Fruit fly (Drosophila melanogaster) whole organism, wandering third instar larva: ENCODE results near the gene Edg78E.

ENCODE experiments used
- Abd-B ChIP-seq: fragments of >200 bp; optimal IDR thresholded peaks from 2 replicates; lab custom pipeline; 2017; ENCODE audit warnings: missing biosample characterization, missing genetic modification characterization
- CG32264 ChIP-seq: fragments of 200-800 bp; sonication (Bioruptor generic); optimal IDR thresholded peaks from 2 replicates; lab custom pipeline; 2016; ENCODE audit warnings: missing biosample characterization, missing genetic modification characterization
- CG9705 ChIP-seq: fragments of 200-800 bp; sonication (Bioruptor generic); optimal IDR thresholded peaks from 2 replicates; lab custom pipeline; 2018; ENCODE audit warnings: missing biosample characterization, mild to moderate bottlenecking, missing genetic modification characterization
- CrebA ChIP-seq: fragments of 200-800 bp; sonication (Bioruptor generic); optimal IDR thresholded peaks from 2 replicates; lab custom pipeline; 2016; ENCODE audit warnings: missing biosample characterization, mild to moderate bottlenecking, missing genetic modification characterization, borderline replicate concordance
- Dfd ChIP-seq: fragments of >200 bp; optimal IDR thresholded peaks from 2 replicates; lab custom pipeline; 2017; ENCODE audit warnings: missing biosample characterization, missing genetic modification characterization
- Dif ChIP-seq: fragments of 200-275, 200-300 bp; sonication (Bioruptor generic); optimal IDR thresholded peaks from 2 replicates; lab custom pipeline; 2018; ENCODE audit warnings: missing biosample characterization, missing genetic modification characterization; ENCODE audit not compliant: partially characterized antibody
- GATAd ChIP-seq: sonication (Bioruptor generic); optimal IDR thresholded peaks from 2 replicates; lab custom pipeline; 2016; ENCODE audit warnings: missing biosample characterization, missing genetic modification characterization
- HLH106 ChIP-seq: fragments of 200-800 bp; optimal IDR thresholded peaks from 3 replicates; lab custom pipeline; 2019; ENCODE audit warnings: missing biosample characterization, mild to moderate bottlenecking, missing genetic modification characterization, moderate library complexity
- Hnf4 ChIP-seq: fragments of 200-800 bp; sonication (Bioruptor generic); optimal IDR thresholded peaks from 2 replicates; lab custom pipeline; 2016; ENCODE audit warnings: missing biosample characterization, mild to moderate bottlenecking, missing genetic modification characterization
- Hr78 ChIP-seq: fragments of >200 bp; optimal IDR thresholded peaks from 2 replicates; lab custom pipeline; 2017; ENCODE audit warnings: missing biosample characterization, missing genetic modification characterization
- Hr83 ChIP-seq: fragments of 200-300 bp; sonication (Bioruptor generic); optimal IDR thresholded peaks from 2 replicates; lab custom pipeline; 2016; ENCODE audit warnings: missing biosample characterization, mild to moderate bottlenecking, missing genetic modification characterization, moderate library complexity; ENCODE audit not compliant: poor library complexity, severe bottlenecking
- Jra ChIP-seq: sonication (Bioruptor generic); optimal IDR thresholded peaks from 2 replicates; lab custom pipeline; 2016; ENCODE audit warnings: missing biosample characterization, missing genetic modification characterization
- Mio ChIP-seq: sonication (Bioruptor generic); optimal IDR thresholded peaks from 2 replicates; lab custom pipeline; 2016; ENCODE audit warnings: missing biosample characterization, missing genetic modification characterization
- Myc ChIP-seq: fragments of >200 bp; optimal IDR thresholded peaks from 2 replicates; lab custom pipeline; 2017
- N ChIP-seq: fragments of >200 bp; optimal IDR thresholded peaks from 2 replicates; lab custom pipeline; 2018; ENCODE audit warnings: missing biosample characterization, missing external identifiers, missing genetic modification characterization
- OdsH ChIP-seq: fragments of 200-800 bp; sonication (Bioruptor generic); optimal IDR thresholded peaks from 2 replicates; lab custom pipeline; 2016; ENCODE audit warnings: missing biosample characterization, mild to moderate bottlenecking, missing genetic modification characterization
- Rel ChIP-seq, 2 experiments: fragments of 200-800 bp; sonication (Bioruptor generic) in 1 of 2; optimal IDR thresholded peaks; 2 replicates in 1 of 2; 3 replicates in 1 of 2; lab custom pipeline; 2016 to 2019; ENCODE audit warnings: mild to moderate bottlenecking in 2 of 2, missing biosample characterization in 2 of 2, missing genetic modification characterization in 2 of 2, moderate library complexity in 1 of 2
- Sp1 ChIP-seq: fragments of 200-800 bp; sonication (Bioruptor generic); optimal IDR thresholded peaks from 3 replicates; lab custom pipeline; 2019; ENCODE audit warnings: missing biosample characterization, mild to moderate bottlenecking, missing genetic modification characterization, moderate library complexity
- Vsx2 ChIP-seq: fragments of 200-300, 225-300 bp; sonication (Bioruptor generic); optimal IDR thresholded peaks from 2 replicates; lab custom pipeline; 2018; ENCODE audit warnings: missing biosample characterization, missing genetic modification characterization; ENCODE audit not compliant: partially characterized antibody
- br ChIP-seq: fragments of 200-800 bp; sonication (Bioruptor generic); optimal IDR thresholded peaks from 2 replicates; lab custom pipeline; 2016; ENCODE audit warnings: missing biosample characterization, missing genetic modification characterization
- brk ChIP-seq: fragments of 200-800 bp; sonication (Bioruptor generic); optimal IDR thresholded peaks from 2 replicates; lab custom pipeline; 2016; ENCODE audit warnings: missing biosample characterization, mild to moderate bottlenecking, missing genetic modification characterization
- dl ChIP-seq, 2 experiments: fragments of 175-275, 200-275 bp in 1 of 2; fragments of 200-275 bp in 1 of 2; sonication (Bioruptor generic); optimal IDR thresholded peaks; lab custom pipeline; 2018; ENCODE audit warnings: mild to moderate bottlenecking in 2 of 2, missing biosample characterization in 2 of 2, missing genetic modification characterization in 2 of 2, moderate library complexity in 2 of 2; ENCODE audit not compliant: partially characterized antibody in 2 of 2, insufficient read depth in 1 of 2
- dmrt93B ChIP-seq: fragments of 200-800 bp; sonication (Bioruptor generic); optimal IDR thresholded peaks from 2 replicates; lab custom pipeline; 2018; ENCODE audit warnings: missing biosample characterization, mild to moderate bottlenecking, missing genetic modification characterization
- dsf ChIP-seq: sonication (Bioruptor generic); optimal IDR thresholded peaks from 2 replicates; lab custom pipeline; 2016; ENCODE audit warnings: missing biosample characterization, missing genetic modification characterization, borderline replicate concordance
- ey ChIP-seq: fragments of 200-800 bp; sonication (Bioruptor generic); optimal IDR thresholded peaks from 2 replicates; lab custom pipeline; 2016; ENCODE audit warnings: missing biosample characterization, missing genetic modification characterization
- foxo ChIP-seq, 2 experiments: fragments of 200-800 bp; sonication (Bioruptor generic); optimal IDR thresholded peaks; 2 replicates in 1 of 2; 3 replicates in 1 of 2; lab custom pipeline; 2016 to 2017; ENCODE audit warnings: missing biosample characterization in 2 of 2, missing genetic modification characterization in 2 of 2
- fru ChIP-seq: fragments of 200-800 bp; sonication (Bioruptor generic); optimal IDR thresholded peaks from 3 replicates; lab custom pipeline; 2016; ENCODE audit warnings: missing biosample characterization, mild to moderate bottlenecking, missing genetic modification characterization
- h ChIP-seq: fragments of 200-800 bp; sonication (Bioruptor generic); optimal IDR thresholded peaks from 3 replicates; lab custom pipeline; 2016; ENCODE audit warnings: missing biosample characterization, mild to moderate bottlenecking, missing genetic modification characterization
- jim ChIP-seq: fragments of 175-275, 200-325 bp; sonication (Bioruptor generic); optimal IDR thresholded peaks from 2 replicates; lab custom pipeline; 2016; ENCODE audit warnings: missing biosample characterization, mild to moderate bottlenecking, missing genetic modification characterization
- lola ChIP-seq: fragments of >200 bp; optimal IDR thresholded peaks from 2 replicates; lab custom pipeline; 2017; ENCODE audit warnings: missing biosample characterization, missing genetic modification characterization
- pan ChIP-seq: fragments of >200 bp; optimal IDR thresholded peaks from 2 replicates; lab custom pipeline; 2017
- psq ChIP-seq: fragments of 200-800 bp; sonication (Bioruptor generic); optimal IDR thresholded peaks from 3 replicates; lab custom pipeline; 2017; ENCODE audit warnings: missing biosample characterization, mild to moderate bottlenecking, missing genetic modification characterization, moderate library complexity
- rgr ChIP-seq: fragments of 200-800 bp; sonication (Bioruptor generic); optimal IDR thresholded peaks from 3 replicates; lab custom pipeline; 2016; ENCODE audit warnings: missing biosample characterization, mild to moderate bottlenecking, missing genetic modification characterization
- sage ChIP-seq: fragments of 200-800 bp; sonication (Bioruptor generic); optimal IDR thresholded peaks from 2 replicates; lab custom pipeline; 2016; ENCODE audit warnings: missing biosample characterization, mild to moderate bottlenecking, missing genetic modification characterization
- sv ChIP-seq: fragments of 200-800 bp; sonication (Bioruptor generic); optimal IDR thresholded peaks from 3 replicates; lab custom pipeline; 2016; ENCODE audit warnings: missing biosample characterization, missing genetic modification characterization
- tai ChIP-seq: sonication (Bioruptor generic); optimal IDR thresholded peaks from 2 replicates; lab custom pipeline; 2016; ENCODE audit warnings: missing biosample characterization, missing genetic modification characterization
- usp ChIP-seq: fragments of >200 bp; optimal IDR thresholded peaks from 2 replicates; lab custom pipeline; 2017; ENCODE audit warnings: missing biosample characterization, missing genetic modification characterization
- woc ChIP-seq: sonication (Bioruptor generic); optimal IDR thresholded peaks from 2 replicates; lab custom pipeline; 2016; ENCODE audit warnings: missing biosample characterization, mild to moderate bottlenecking, missing genetic modification characterization

Gene Edg78E

DNA sequence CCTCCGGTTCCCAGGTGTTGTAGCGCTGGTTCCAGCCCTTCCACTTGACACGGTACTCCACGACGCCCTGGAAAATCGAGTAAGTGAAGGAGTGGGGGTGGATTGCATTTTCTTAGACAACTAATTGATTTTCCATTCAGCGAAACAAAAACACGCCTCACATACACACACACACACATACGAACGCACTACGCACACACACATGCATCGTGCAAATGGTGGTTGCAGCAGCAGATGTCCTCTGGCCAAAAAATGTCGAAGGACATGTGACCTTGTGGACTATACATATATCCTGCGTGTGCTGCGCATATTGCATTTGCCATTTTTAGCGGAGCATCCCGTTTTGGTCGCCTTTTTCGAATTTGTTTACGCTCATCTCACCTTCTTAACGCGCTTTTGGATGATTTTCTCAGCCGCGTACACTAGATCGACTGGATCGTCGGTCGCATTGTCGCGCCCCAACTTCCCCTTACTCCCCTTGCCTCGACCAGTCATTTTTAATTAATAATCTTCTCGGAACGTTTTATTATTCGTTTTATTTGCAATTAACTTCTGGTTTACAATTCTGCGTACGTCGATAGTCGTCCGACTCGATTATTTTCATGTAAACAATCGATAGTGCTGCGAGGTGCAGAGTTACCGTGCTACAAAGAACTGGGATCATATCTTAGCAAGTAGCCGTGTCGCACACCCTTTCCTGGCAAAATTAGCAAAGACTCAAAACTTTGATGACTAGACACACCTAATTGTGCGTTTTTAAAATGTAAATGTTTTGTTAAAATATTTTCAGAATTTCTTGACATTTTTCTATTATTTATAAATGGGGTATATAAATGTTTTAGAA lies 20.0 kb upstream of the Edg78E start, which contains the start of gene Pc:
Gene Pc, minus strand, starts transcription at position 605 of the 844 bp plus-strand sequence.
- TF ChIP-seq CG32264 (GFP tag; lab: Kevin White, UChicago) (no peak), Vsx2 (GFP tag; lab: Kevin White, UChicago) (peak; percentile 44), lola (no peak), h (peak; percentile 20), Dif (GFP tag; lab: Kevin White, UChicago) (no peak), N (GFP tag; lab: Kevin White, UChicago) (peak; percentile 37), Hr83 (GFP tag; lab: Kevin White, UChicago) (peak; percentile 38), Myc (peak; percentile 6), Rel (GFP tag; optimal IDR thresholded peaks at IDR 0.05; lab: Kevin White, UChicago) (no peak), Rel (tag; optimal IDR thresholded peaks at IDR 0.05; lab: Kevin White, UChicago) (no peak), psq (no peak), Hr78 (GFP tag; lab: Kevin White, UChicago) (no peak), HLH106 (peak; percentile 22), Jra (GFP tag; lab: Kevin White, UChicago) (no peak), dsf (GFP tag; lab: Kevin White, UChicago) (no peak), br (GFP tag; lab: Kevin White, UChicago) (no peak), Abd-B (GFP tag; lab: Kevin White, UChicago) (no peak), Hnf4 (GFP tag; lab: Kevin White, UChicago) (no peak), CrebA (no peak)

DNA sequence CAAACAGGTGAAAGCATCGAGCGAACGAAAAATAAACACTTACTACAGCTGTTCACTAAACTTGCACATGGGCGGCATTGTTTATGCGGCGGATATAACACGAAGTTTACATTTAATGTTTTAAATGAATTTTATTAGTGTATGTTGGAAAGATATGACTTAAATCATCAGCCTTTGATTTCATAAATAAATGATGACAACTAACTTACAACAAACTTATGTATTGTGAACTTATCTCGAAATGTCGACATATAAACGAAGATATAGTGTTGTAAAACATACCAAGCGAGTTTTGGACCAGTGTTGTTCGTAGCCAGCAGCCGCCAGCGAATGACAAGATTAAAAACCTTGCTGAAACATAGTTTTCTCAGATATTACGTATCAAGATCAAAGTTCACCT lies 6.8 kb upstream of the Edg78E start, which contains the start of the genes CG11309 and CG7632:
Gene CG11309, minus strand, starts transcription at position 259 of the 400 bp plus-strand sequence.
Gene CG7632, plus strand, starts transcription at position 298 of the 400 bp plus-strand sequence.
- TF ChIP-seq CrebA (peak; percentile 97), brk (GFP tag; lab: Kevin White, UChicago) (peak; percentile 99), usp (GFP tag; lab: Kevin White, UChicago) (no peak), dmrt93B (GFP tag; lab: Kevin White, UChicago) (peak; percentile 98), Dif (GFP tag; lab: Kevin White, UChicago) (no peak), fru (GFP tag; lab: Kevin White, UChicago) (peak; percentile 99), h (peak; percentile 100), Mio (GFP tag; lab: Kevin White, UChicago) (peak; percentile 94), lola (no peak), Myc (peak; percentile 41), dl (GFP tag; optimal IDR thresholded peaks at IDR 0.05; lab: Kevin White, UChicago; ENCODE audit: insufficient read depth in 1 of 2, partially characterized antibody in 2 of 2) (no peak), dsf (GFP tag; lab: Kevin White, UChicago) (peak; percentile 97), Jra (GFP tag; lab: Kevin White, UChicago) (peak; percentile 98), Hr83 (GFP tag; lab: Kevin White, UChicago) (peak; percentile 98), Hnf4 (GFP tag; lab: Kevin White, UChicago) (peak; percentile 99), CG32264 (GFP tag; lab: Kevin White, UChicago) (peak; percentile 98), sv (peak; percentile 98), tai (GFP tag; lab: Kevin White, UChicago) (peak; percentile 98), OdsH (GFP tag; lab: Kevin White, UChicago) (peak; percentile 100), Dfd (GFP tag; lab: Kevin White, UChicago) (peak; percentile 52), GATAd (GFP tag; lab: Kevin White, UChicago) (peak; percentile 97), foxo (GFP tag; optimal IDR thresholded peaks at IDR 0.05; lab: Kevin White, UChicago) (peak; percentile 98 to 100), CG9705 (GFP tag; lab: Kevin White, UChicago) (peak; percentile 100), Hr78 (GFP tag; lab: Kevin White, UChicago) (no peak), rgr (GFP tag; lab: Kevin White, UChicago) (peak; percentile 100), Sp1 (GFP tag; lab: Kevin White, UChicago) (peak; percentile 100), Abd-B (GFP tag; lab: Kevin White, UChicago) (no peak), pan (lab: Kevin White, UChicago) (no peak), Vsx2 (GFP tag; lab: Kevin White, UChicago) (no peak), N (GFP tag; lab: Kevin White, UChicago) (no peak), ey (GFP tag; lab: Kevin White, UChicago) (peak; percentile 99), Rel (GFP tag; optimal IDR thresholded peaks at IDR 0.05; lab: Kevin White, UChicago) (peak; percentile 99), Rel (tag; optimal IDR thresholded peaks at IDR 0.05; lab: Kevin White, UChicago) (peak; percentile 98), psq (peak; percentile 98), woc (GFP tag; lab: Kevin White, UChicago) (peak; percentile 99), sage (GFP tag; lab: Kevin White, UChicago) (peak; percentile 99), jim (GFP tag; lab: Kevin White, UChicago) (no peak), br (GFP tag; lab: Kevin White, UChicago) (peak; percentile 100), HLH106 (peak; percentile 100)
- TF ChIP-seq, all 38 proteins: peak for 28
